Worm (Caenorhabditis elegans) whole organism, mixed stage, embryonic: ENCODE measurements around the gene D1086.21.

Source experiments
- M03D4.4 ChIP-seq: sonication (generic microtip); optimal IDR thresholded peaks from 2 replicates; lab custom pipeline; 2017; ENCODE audit warnings: mild to moderate bottlenecking, missing genetic modification characterization, missing compliant biosample characterization
- bed-3 ChIP-seq: fragments of 200-800 bp; sonication (Bioruptor generic); optimal IDR thresholded peaks from 3 replicates; lab custom pipeline; 2018; ENCODE audit warnings: mild to moderate bottlenecking, missing genetic modification characterization, moderate library complexity, missing compliant biosample characterization
- blmp-1 ChIP-seq: fragments of 150-350 bp; optimal IDR thresholded peaks from 2 replicates; lab custom pipeline; 2014; ENCODE audit warnings: missing biosample characterization, missing genetic modification characterization
- ceh-39 ChIP-seq: fragments of 150-350 bp; optimal IDR thresholded peaks from 2 replicates; lab custom pipeline; 2014; ENCODE audit warnings: missing biosample characterization, missing genetic modification characterization
- ceh-43 ChIP-seq: fragments of 200-800 bp; sonication (Bioruptor generic); optimal IDR thresholded peaks from 2 replicates; lab custom pipeline; 2018; ENCODE audit warnings: mild to moderate bottlenecking, missing genetic modification characterization, moderate library complexity, missing compliant biosample characterization
- ceh-83 ChIP-seq: fragments of 200-800 bp; sonication (Bioruptor generic); optimal IDR thresholded peaks from 2 replicates; lab custom pipeline; 2018; ENCODE audit warnings: mild to moderate bottlenecking, missing genetic modification characterization, missing compliant biosample characterization
- ces-1 ChIP-seq: fragments of 150-350 bp; optimal IDR thresholded peaks from 2 replicates; lab custom pipeline; 2014; ENCODE audit warnings: missing biosample characterization, missing genetic modification reagents, missing genetic modification characterization
- cnd-1 ChIP-seq: fragments of 200-800 bp; sonication (Bioruptor generic); optimal IDR thresholded peaks from 2 replicates; lab custom pipeline; 2018; ENCODE audit warnings: mild to moderate bottlenecking, missing genetic modification characterization, missing compliant biosample characterization
- drap-1 ChIP-seq: fragments of 200-800 bp; sonication (Bioruptor generic); optimal IDR thresholded peaks from 3 replicates; lab custom pipeline; 2018; ENCODE audit warnings: mild to moderate bottlenecking, missing genetic modification characterization, missing compliant biosample characterization
- elt-1 ChIP-seq: sonication (generic microtip); optimal IDR thresholded peaks from 2 replicates; lab custom pipeline; 2017; ENCODE audit warnings: missing genetic modification characterization, mild to moderate bottlenecking, missing compliant biosample characterization, antibody characterized with exemption, moderate library complexity, borderline replicate concordance; ENCODE audit not compliant: insufficient read depth
- elt-3 ChIP-seq: fragments of 150-350 bp; optimal IDR thresholded peaks from 2 replicates; lab custom pipeline; 2014; ENCODE audit warnings: missing biosample characterization, missing genetic modification characterization
- flh-1 ChIP-seq: fragments of 200-800 bp; sonication (Bioruptor generic); optimal IDR thresholded peaks from 2 replicates; lab custom pipeline; 2018; ENCODE audit warnings: mild to moderate bottlenecking, missing genetic modification characterization, moderate library complexity, missing compliant biosample characterization
- ham-2 ChIP-seq: fragments of 200-800 bp; sonication (Bioruptor generic); optimal IDR thresholded peaks from 2 replicates; lab custom pipeline; 2018; ENCODE audit warnings: mild to moderate bottlenecking, missing genetic modification characterization, missing compliant biosample characterization
- hlh-1 ChIP-seq: fragments of 150-350 bp; optimal IDR thresholded peaks from 2 replicates; lab custom pipeline; 2014; ENCODE audit warnings: missing biosample characterization, missing genetic modification reagents, missing genetic modification characterization
- lin-13 ChIP-seq: fragments of 150-350 bp; optimal IDR thresholded peaks from 2 replicates; lab custom pipeline; 2014; ENCODE audit warnings: missing biosample characterization, missing genetic modification characterization
- lin-32 ChIP-seq: fragments of 200-800 bp; sonication (Bioruptor generic); optimal IDR thresholded peaks from 2 replicates; lab custom pipeline; 2018; ENCODE audit warnings: mild to moderate bottlenecking, missing genetic modification characterization, missing compliant biosample characterization
- lsy-2 ChIP-seq: fragments of 150-350 bp; optimal IDR thresholded peaks from 2 replicates; lab custom pipeline; 2014; ENCODE audit warnings: missing biosample characterization, missing genetic modification characterization
- mab-5 ChIP-seq: fragments of 150-350 bp; optimal IDR thresholded peaks from 2 replicates; lab custom pipeline; 2014; ENCODE audit warnings: missing biosample characterization, missing genetic modification characterization
- mep-1 ChIP-seq: fragments of 150-350 bp; optimal IDR thresholded peaks from 2 replicates; lab custom pipeline; 2017; ENCODE audit warnings: missing biosample characterization, missing genetic modification reagents, missing genetic modification characterization, inconsistent platforms
- mls-2 ChIP-seq: sonication (generic microtip); optimal IDR thresholded peaks from 2 replicates; lab custom pipeline; 2016; ENCODE audit warnings: mild to moderate bottlenecking, missing genetic modification characterization, moderate library complexity, missing compliant biosample characterization
- nhr-12 ChIP-seq: fragments of 150-350 bp; optimal IDR thresholded peaks from 2 replicates; lab custom pipeline; 2014; ENCODE audit warnings: missing biosample characterization, missing genetic modification characterization
- nhr-2 ChIP-seq: fragments of 150-350 bp; optimal IDR thresholded peaks from 2 replicates; lab custom pipeline; 2014; ENCODE audit warnings: missing biosample characterization, missing genetic modification characterization
- nhr-237 ChIP-seq: fragments of 150-350 bp; optimal IDR thresholded peaks from 2 replicates; lab custom pipeline; 2014; ENCODE audit warnings: missing biosample characterization, missing genetic modification characterization
- nhr-28 ChIP-seq: fragments of 150-350 bp; optimal IDR thresholded peaks from 2 replicates; lab custom pipeline; 2014; ENCODE audit warnings: missing biosample characterization, missing genetic modification characterization
- nhr-76 ChIP-seq: sonication (generic microtip); optimal IDR thresholded peaks from 2 replicates; lab custom pipeline; 2017; ENCODE audit warnings: missing biosample characterization, missing genetic modification characterization
- pha-4 ChIP-seq: fragments of 150-350 bp; optimal IDR thresholded peaks from 2 replicates; lab custom pipeline; 2018; ENCODE audit warnings: missing biosample characterization, missing genetic modification reagents, missing genetic modification characterization
- sem-2 ChIP-seq: fragments of 200-800 bp; sonication (Bioruptor generic); optimal IDR thresholded peaks from 2 replicates; lab custom pipeline; 2018; ENCODE audit warnings: mild to moderate bottlenecking, missing genetic modification characterization, missing compliant biosample characterization
- snpc-4 ChIP-seq: fragments of 150-350 bp; optimal IDR thresholded peaks from 2 replicates; lab custom pipeline; 2014; ENCODE audit warnings: missing biosample characterization, missing genetic modification characterization
- sptf-1 ChIP-seq: sonication (generic microtip); optimal IDR thresholded peaks from 2 replicates; lab custom pipeline; 2017; ENCODE audit warnings: mild to moderate bottlenecking, missing genetic modification characterization, moderate library complexity, missing compliant biosample characterization
- tbx-8 ChIP-seq: fragments of 200-800 bp; sonication (Bioruptor generic); optimal IDR thresholded peaks from 2 replicates; lab custom pipeline; 2018; ENCODE audit warnings: mild to moderate bottlenecking, missing genetic modification characterization, moderate library complexity, missing compliant biosample characterization
- unc-39 ChIP-seq: fragments of 150-350 bp; optimal IDR thresholded peaks from 2 replicates; lab custom pipeline; 2014; ENCODE audit warnings: missing biosample characterization, missing genetic modification characterization
- unc-62 ChIP-seq: fragments of 150-350 bp; optimal IDR thresholded peaks from 2 replicates; lab custom pipeline; 2014; ENCODE audit warnings: missing biosample characterization, missing genetic modification reagents, missing genetic modification characterization
- zip-8 ChIP-seq: fragments of 150-350 bp; optimal IDR thresholded peaks from 2 replicates; lab custom pipeline; 2014; ENCODE audit warnings: missing biosample characterization, missing genetic modification characterization
- ztf-11 ChIP-seq: fragments of 150-350 bp; optimal IDR thresholded peaks from 2 replicates; lab custom pipeline; 2014; ENCODE audit warnings: missing biosample characterization, missing genetic modification characterization

Gene D1086.21

DNA sequence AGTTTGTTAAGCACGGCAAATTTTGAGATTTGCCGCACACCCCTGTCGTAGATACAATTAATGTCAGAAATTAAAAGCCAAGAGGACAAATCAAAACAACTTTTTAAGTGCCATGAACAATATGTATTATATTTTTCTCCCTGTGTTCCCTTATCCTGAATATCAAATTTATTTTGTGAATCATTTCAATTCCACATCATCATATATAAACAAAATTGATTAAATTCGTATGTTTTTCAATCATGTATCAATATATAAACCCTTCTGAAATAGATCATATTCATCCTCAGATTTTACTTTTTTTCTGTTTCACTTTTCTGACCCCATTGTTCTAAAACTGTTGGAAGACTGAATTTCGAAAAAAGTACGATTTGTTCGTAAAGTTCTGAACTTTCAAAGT, 9.6 kb downstream of the D1086.21 start, which contains the start of gene D1086.11:
TSS of gene D1086.11 (plus strand) at position 301 of the 400 bp plus-strand sequence.
- TF ChIP-seq unc-62, result no peak
- TF ChIP-seq nhr-237, result no peak
- no peak for TF ChIP-seq lin-13
- TF ChIP-seq mls-2, result no peak
- TF ChIP-seq pha-4 (tag; lab: Kevin White, UChicago), result no peak
- no peak for TF ChIP-seq lin-32 (GFP tag; lab: Kevin White, UChicago)
- TF ChIP-seq sem-2 (GFP tag; lab: Kevin White, UChicago), result no peak
- TF ChIP-seq flh-1 (GFP tag; lab: Kevin White, UChicago), result no peak
- TF ChIP-seq nhr-12 (tag; lab: Kevin White, UChicago), result no peak
- TF ChIP-seq blmp-1, result no peak
- TF ChIP-seq ztf-11 (tag; lab: Kevin White, UChicago), result no peak
- no peak for TF ChIP-seq snpc-4
- TF ChIP-seq elt-1, result no peak
- TF ChIP-seq cnd-1 (tag; lab: Kevin White, UChicago), result no peak
- no peak for TF ChIP-seq zip-8 (tag; lab: Kevin White, UChicago)
- no peak for TF ChIP-seq tbx-8
- no peak for TF ChIP-seq mab-5 (tag; lab: Kevin White, UChicago)
- no peak for TF ChIP-seq bed-3 (GFP tag; lab: Kevin White, UChicago)
- no peak for TF ChIP-seq hlh-1

DNA sequence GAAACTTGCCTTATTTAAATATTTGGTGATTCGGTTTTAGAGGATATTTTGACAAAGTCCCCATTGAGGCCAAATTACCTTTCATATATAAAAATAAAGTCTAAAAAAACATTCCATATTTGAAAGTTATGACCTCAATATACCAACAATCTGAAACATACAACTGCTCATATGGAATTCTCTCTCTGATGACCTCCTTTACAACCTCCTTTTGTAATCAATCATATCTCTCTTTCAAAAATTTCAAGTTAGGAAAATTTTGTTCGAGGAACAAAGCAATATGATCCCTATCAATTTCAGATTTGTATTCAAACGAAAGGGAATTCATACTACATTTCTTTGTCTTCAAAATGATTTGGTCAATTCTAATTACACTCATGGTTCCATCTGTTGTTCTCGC, 15.0 kb downstream of the D1086.21 start, which contains the start of gene D1086.6:
TSS of gene D1086.6 (plus strand) at position 301 of the 400 bp plus-strand sequence.
- TF ChIP-seq unc-39 (tag; lab: Kevin White, UChicago) (no peak), elt-3 (tag; lab: Kevin White, UChicago) (no peak)

DNA sequence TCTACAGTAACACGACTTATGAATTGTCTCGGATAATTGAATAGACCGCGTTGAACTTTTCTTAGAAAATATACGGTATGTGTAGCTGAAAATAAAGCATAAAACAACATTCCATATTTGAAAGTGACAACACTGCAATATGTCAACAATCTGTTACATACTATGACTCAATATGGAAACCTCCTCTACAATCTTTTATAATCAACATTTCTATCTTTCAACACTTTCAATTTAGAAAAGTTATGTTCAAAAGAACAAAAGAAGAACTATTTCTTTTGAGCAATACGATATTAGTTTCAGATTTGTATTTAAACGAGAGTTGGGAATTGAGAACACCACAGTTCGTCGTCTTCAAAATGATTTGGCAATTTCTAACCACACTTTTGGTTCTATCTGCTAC, 17.9 kb downstream of the D1086.21 start, which contains the start of gene D1086.10:
TSS of gene D1086.10 (plus strand) at position 301 of the 400 bp plus-strand sequence.
- TF ChIP-seq blmp-1, result no peak
- TF ChIP-seq lsy-2 (tag; lab: Kevin White, UChicago), result no peak
- no peak for TF ChIP-seq nhr-12 (tag; lab: Kevin White, UChicago)
- no peak for TF ChIP-seq M03D4.4 (tag; lab: Kevin White, UChicago)
- TF ChIP-seq ces-1 (GFP tag; lab: Kevin White, UChicago), result no peak
- TF ChIP-seq mls-2, result no peak
- no peak for TF ChIP-seq ceh-39 (tag; lab: Kevin White, UChicago)
- no peak for TF ChIP-seq ham-2 (GFP tag; lab: Kevin White, UChicago)
- no peak for TF ChIP-seq sptf-1
- TF ChIP-seq snpc-4, result no peak
- TF ChIP-seq hlh-1, result no peak
- no peak for TF ChIP-seq pha-4 (tag; lab: Kevin White, UChicago)
- no peak for TF ChIP-seq elt-3 (tag; lab: Kevin White, UChicago)
- TF ChIP-seq drap-1, result no peak
- no peak for TF ChIP-seq nhr-237
- TF ChIP-seq bed-3 (GFP tag; lab: Kevin White, UChicago), result no peak
- no peak for TF ChIP-seq ceh-43 (GFP tag; lab: Kevin White, UChicago)
- TF ChIP-seq sem-2 (GFP tag; lab: Kevin White, UChicago), result no peak

DNA sequence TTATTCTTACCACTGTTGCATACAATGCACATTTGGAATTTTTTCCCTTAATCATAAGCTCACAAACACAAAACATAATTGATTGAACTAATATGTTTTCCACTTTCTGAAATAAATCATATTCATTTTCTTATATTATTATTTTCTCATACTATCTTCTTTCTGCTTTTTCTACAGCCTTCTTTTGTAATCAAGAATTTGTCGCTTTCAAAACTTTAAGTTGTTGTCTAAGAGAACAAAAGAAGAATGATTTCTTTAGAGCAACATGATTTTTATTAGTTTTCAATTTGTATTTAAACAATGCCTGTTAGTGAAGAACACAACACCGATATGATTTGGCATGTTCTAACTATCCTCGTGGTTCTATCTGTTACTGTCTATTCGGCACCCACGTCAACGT, 19.4 kb downstream of the D1086.21 start, which contains the start of gene D1086.7:
TSS of gene D1086.7 (plus strand) at position 301 of the 400 bp plus-strand sequence.
- TF ChIP-seq nhr-76 (no peak), ces-1 (GFP tag; lab: Kevin White, UChicago) (no peak), ztf-11 (tag; lab: Kevin White, UChicago) (no peak), pha-4 (tag; lab: Kevin White, UChicago) (no peak), ceh-83 (GFP tag; lab: Kevin White, UChicago) (no peak), lin-32 (GFP tag; lab: Kevin White, UChicago) (no peak), sptf-1 (no peak)

DNA sequence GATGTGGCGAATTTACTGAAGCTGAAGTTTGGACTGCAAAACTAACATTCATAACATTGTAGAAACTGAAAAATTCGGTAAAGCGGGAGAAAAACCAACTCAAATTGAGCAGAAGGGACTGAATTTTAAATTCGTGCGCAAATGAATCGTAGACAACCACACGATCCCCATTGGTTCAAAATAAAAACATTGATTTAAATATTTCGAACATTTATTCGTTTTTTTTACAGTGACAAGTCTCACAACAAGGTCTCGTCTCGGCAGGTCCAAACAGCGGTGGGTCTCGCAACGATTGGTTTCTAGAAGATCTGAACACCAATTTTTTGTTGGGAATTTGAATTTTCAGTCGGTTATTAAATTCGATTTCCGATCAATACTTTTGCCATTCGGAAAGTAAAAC, 21.1 kb downstream of the D1086.21 start, which contains the start of gene D1086.18:
TSS of gene D1086.18 (plus strand) at position 301 of the 400 bp plus-strand sequence.
- no peak for TF ChIP-seq elt-1
- TF ChIP-seq lsy-2 (tag; lab: Kevin White, UChicago), result no peak
- no peak for TF ChIP-seq ces-1 (GFP tag; lab: Kevin White, UChicago)
- no peak for TF ChIP-seq nhr-28
- TF ChIP-seq unc-62, result no peak
- TF ChIP-seq blmp-1, result no peak
- no peak for TF ChIP-seq ceh-43 (GFP tag; lab: Kevin White, UChicago)
- TF ChIP-seq drap-1, result no peak
- no peak for TF ChIP-seq snpc-4
- no peak for TF ChIP-seq lin-13
- no peak for TF ChIP-seq M03D4.4 (tag; lab: Kevin White, UChicago)
- no peak for TF ChIP-seq mep-1 (tag; lab: Kevin White, UChicago)
- TF ChIP-seq ceh-39 (tag; lab: Kevin White, UChicago), result no peak
- TF ChIP-seq mls-2, result no peak
- no peak for TF ChIP-seq nhr-2 (tag; lab: Kevin White, UChicago)
- no peak for TF ChIP-seq elt-3 (tag; lab: Kevin White, UChicago)
- no peak for TF ChIP-seq bed-3 (GFP tag; lab: Kevin White, UChicago)
- no peak for TF ChIP-seq nhr-76
